Worm (Caenorhabditis elegans): ENCODE data around the gene Y22D7AL.15.

DNA sequence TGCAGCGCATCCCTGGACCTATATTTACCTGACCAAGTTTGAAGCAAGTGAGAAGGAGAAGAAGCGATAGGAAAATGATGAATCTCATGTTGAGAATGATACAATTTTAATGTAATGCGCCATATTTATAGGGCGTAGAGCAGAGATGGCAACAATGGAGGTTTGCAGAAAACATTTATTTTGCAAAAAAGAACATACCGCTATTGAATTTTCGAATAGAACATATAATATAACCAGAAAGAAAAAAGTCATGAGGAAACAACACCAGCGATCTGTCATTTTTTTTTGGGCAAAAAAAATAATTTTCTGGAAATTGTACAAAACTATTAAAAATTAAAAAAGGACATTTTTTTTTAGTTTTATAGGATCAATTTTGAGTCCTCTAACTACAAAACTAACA, 42.7 kb upstream of the Y22D7AL.15 start, which contains the start of gene spex-3:
- TF ChIP-seq sox-2 (GFP tag; IDR thresholded peaks at IDR 0.05), result no peak
- no peak for TF ChIP-seq fkh-10 (GFP tag; optimal IDR thresholded peaks at IDR 0.05)
